Worm (Caenorhabditis elegans): ENCODE measurements around the gene T10F2.2.

- no peak for TF ChIP-seq nhr-77 (tag; optimal IDR thresholded peaks at IDR 0.05)
- TF ChIP-seq egl-27 (tag; optimal IDR thresholded peaks at IDR 0.05): no peak
These were observed 45.2 kb upstream of the T10F2.2 start for ce11 chrIII:5210269-5210668.

All from whole organism, L3 larva.